Fruit fly (Drosophila melanogaster): ENCODE data around the gene CG13933.

CG13933 gene

DNA sequence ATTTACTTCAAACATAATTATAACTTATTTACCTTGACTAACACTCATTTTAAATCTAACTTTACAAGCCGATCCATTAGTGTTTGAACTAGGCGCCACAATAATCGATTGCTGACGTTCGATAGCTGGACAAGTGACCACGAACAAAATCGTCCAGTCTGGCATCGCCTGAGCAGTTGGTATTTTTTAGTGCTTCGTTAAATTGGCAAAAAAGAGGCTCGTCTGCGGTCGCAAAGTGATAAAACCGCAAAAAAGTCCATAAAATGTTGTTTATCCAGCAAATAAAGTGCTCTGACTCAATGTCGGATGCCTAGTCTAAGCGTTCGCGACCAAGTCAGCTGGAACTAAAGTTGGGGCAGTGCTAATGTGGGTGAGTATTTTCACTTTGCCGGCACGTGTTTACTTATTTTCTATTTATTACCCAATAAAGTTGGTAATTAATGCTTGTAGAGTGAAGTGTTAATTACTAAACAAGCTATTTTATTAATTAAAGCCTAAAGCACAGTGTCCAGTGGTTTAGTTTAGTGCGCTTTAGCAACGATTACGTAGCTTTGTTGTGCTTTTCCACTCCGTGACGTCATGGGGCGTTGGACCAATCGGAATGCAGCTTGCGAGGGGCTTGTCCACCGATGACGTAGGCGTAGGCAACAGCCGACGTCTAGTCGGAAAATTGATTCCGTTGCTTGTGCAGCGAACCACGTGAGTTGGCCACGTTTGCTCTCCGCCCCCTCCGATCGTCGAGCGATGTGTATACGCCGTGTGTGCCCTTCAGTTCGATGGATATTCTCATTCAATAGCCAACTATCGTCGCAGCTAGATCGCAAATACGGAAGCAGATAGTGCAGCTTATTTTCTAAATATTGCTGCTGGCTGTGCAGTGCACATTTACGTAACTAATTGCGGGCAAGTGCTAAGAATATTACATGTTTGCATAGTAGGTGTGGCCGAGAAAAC lies 36.3 kb downstream of the CG13933 start, which contains the start of gene Gk2:
Gene Gk2, plus strand, starts transcription at position 33 of the 954 bp plus-strand sequence.
- TF ChIP-seq CG10274 (GFP tag; optimal IDR thresholded peaks at IDR 0.05) (no peak), sna (GFP tag; IDR thresholded peaks at IDR 0.05; ENCODE audit: partially characterized antibody) (peak; percentile 31; the same call in 1 of the 2 replicates), tap (tag; optimal IDR thresholded peaks at IDR 0.05) (no peak), chm (GFP tag; IDR thresholded peaks at IDR 0.05) (no peak), CG5180 (GFP tag; optimal IDR thresholded peaks at IDR 0.05) (peak; percentile 6), CG12104 (GFP tag; optimal IDR thresholded peaks at IDR 0.05) (no peak), Scr (GFP tag; IDR thresholded peaks at IDR 0.05; ENCODE audit: partially characterized antibody) (peak; percentile 48), rib (GFP tag; IDR thresholded peaks at IDR 0.05) (peak; percentile 28; the same call in 1 of the 2 replicates), cwo (GFP tag; optimal IDR thresholded peaks at IDR 0.05) (peak; percentile 80), Pdp1 (GFP tag; optimal IDR thresholded peaks at IDR 0.05) (peak in 1 of 2 experiments; percentile 52), D19A (tag; optimal IDR thresholded peaks at IDR 0.05) (no peak), E2f1 (GFP tag; IDR thresholded peaks at IDR 0.05) (no peak), odd (GFP tag; optimal IDR thresholded peaks at IDR 0.05) (no peak), CG2116 (GFP tag; optimal IDR thresholded peaks at IDR 0.05) (peak; percentile 78), CG11560 (tag; IDR thresholded peaks at IDR 0.05) (peak; percentile 70; the same call in 2 of the 3 replicates), sens-2 (GFP tag; IDR thresholded peaks at IDR 0.05) (no peak), so (GFP tag; IDR thresholded peaks at IDR 0.05) (no peak), Fer3 (tag; optimal IDR thresholded peaks at IDR 0.05) (peak; percentile 5), ci (GFP tag; IDR thresholded peaks at IDR 0.05) (peak; percentile 48), Sin3A (optimal IDR thresholded peaks at IDR 0.05) (peak; percentile 63), E2f2 (GFP tag; IDR thresholded peaks at IDR 0.05) (peak; percentile 98), CG9609 (GFP tag; optimal IDR thresholded peaks at IDR 0.05) (no peak), crp (GFP tag; optimal IDR thresholded peaks at IDR 0.05) (peak in 1 of 2 experiments; percentile 30), disco-r (GFP tag; optimal IDR thresholded peaks at IDR 0.05) (no peak), CG9797 (GFP tag; optimal IDR thresholded peaks at IDR 0.05) (peak; percentile 69), az2 (GFP tag; optimal IDR thresholded peaks at IDR 0.05) (no peak), Dp (GFP tag; optimal IDR thresholded peaks at IDR 0.05) (peak; percentile 98), Dref (GFP tag; IDR thresholded peaks at IDR 0.05) (peak; percentile 94), CG1602 (GFP tag; optimal IDR thresholded peaks at IDR 0.05) (no peak), dpn (GFP tag; optimal IDR thresholded peaks at IDR 0.05) (no peak), Xrp1 (GFP tag; IDR thresholded peaks at IDR 0.05) (0 out of 2 replicates have a peak, but pooled peaks have one; percentile 8), CG12219 (GFP tag; optimal IDR thresholded peaks at IDR 0.05) (no peak), bab2 (GFP tag; optimal IDR thresholded peaks at IDR 0.05) (no peak), Hey (tag; optimal IDR thresholded peaks at IDR 0.05) (no peak), bowl (GFP tag; IDR thresholded peaks at IDR 0.05) (no peak), CG34376 (GFP tag; optimal IDR thresholded peaks at IDR 0.05) (no peak), Rfx (GFP tag; IDR thresholded peaks at IDR 0.05) (peak; percentile 32; the same call in 1 of the 2 replicates), CG16815 (GFP tag; optimal IDR thresholded peaks at IDR 0.05) (no peak), Hr51 (GFP tag; optimal IDR thresholded peaks at IDR 0.05) (no peak), CG12659 (GFP tag; optimal IDR thresholded peaks at IDR 0.05) (peak; percentile 13), CG9876 (GFP tag; optimal IDR thresholded peaks at IDR 0.05) (no peak), Ravus (GFP tag; IDR thresholded peaks at IDR 0.05) (no peak), Bgb (GFP tag; IDR thresholded peaks at IDR 0.05; ENCODE audit: partially characterized antibody) (peak; percentile 65), Nf-YA (GFP tag; IDR thresholded peaks at IDR 0.05) (no peak), Lhr (GFP tag; optimal IDR thresholded peaks at IDR 0.05) (peak; percentile 82), CG3065 (GFP tag; optimal IDR thresholded peaks at IDR 0.05) (no peak), CG6791 (GFP tag; IDR thresholded peaks at IDR 0.05; ENCODE audit: partially characterized antibody) (peak; percentile 48; the same call in 1 of the 3 replicates), CG13775 (GFP tag; optimal IDR thresholded peaks at IDR 0.05) (no peak)
